Fruit fly (Drosophila melanogaster) whole organism, pupa: ENCODE measurements around the gene CG42854.

Experiments used
- CG34367 ChIP-seq: fragments of 200-800 bp; sonication (Bioruptor generic); optimal IDR thresholded peaks from 2 replicates; lab custom pipeline; 2018; ENCODE audit warnings: missing biosample characterization, mild to moderate bottlenecking, missing genetic modification characterization
- CG4496 ChIP-seq: fragments of 200-800 bp; sonication (Bioruptor generic); IDR thresholded peaks from 3 replicates; pipeline ENCODE4 v1.3.6; 2022; ENCODE audit warnings: missing biosample characterization, missing genetic modification characterization
- Ets98B ChIP-seq: fragments of 200-800 bp; sonication (Bioruptor generic); IDR thresholded peaks from 2 replicates; pipeline ENCODE4 v1.3.6; 2022; ENCODE audit warnings: missing biosample characterization, missing genetic modification characterization
- fd96Ca ChIP-seq: fragments of 200-800 bp; sonication (Bioruptor generic); IDR thresholded peaks from 3 replicates; pipeline ENCODE4 v1.3.6; 2022; ENCODE audit warnings: missing biosample characterization, missing genetic modification characterization

- no peak for TF ChIP-seq CG34367 (tag; lab: Kevin White, UChicago)
- TF ChIP-seq Ets98B (GFP tag; lab: Robert Waterston, UW) = no peak
- no peak for TF ChIP-seq CG4496
- TF ChIP-seq fd96Ca (GFP tag; lab: Robert Waterston, UW) = no peak
Observed at dm6 chrX:17255677-17256076, 8.9 kb upstream of the CG42854 start.
